Worm (Caenorhabditis elegans) whole organism, L2 larva: ENCODE data around the gene pha-1.

Source experiments
- lin-39 ChIP-seq: fragments of 150-350 bp; optimal IDR thresholded peaks from 2 replicates; lab custom pipeline; 2014; ENCODE audit warnings: missing biosample characterization, missing genetic modification reagents, missing genetic modification characterization
- nhr-23 ChIP-seq: fragments of 150-350 bp; optimal IDR thresholded peaks from 2 replicates; lab custom pipeline; 2014; ENCODE audit warnings: missing biosample characterization, missing genetic modification reagents, missing genetic modification characterization
- sma-3 ChIP-seq: sonication (generic microtip); optimal IDR thresholded peaks from 2 replicates; lab custom pipeline; 2016; ENCODE audit warnings: missing genetic modification reagents, missing genetic modification characterization, missing compliant biosample characterization

DNA sequence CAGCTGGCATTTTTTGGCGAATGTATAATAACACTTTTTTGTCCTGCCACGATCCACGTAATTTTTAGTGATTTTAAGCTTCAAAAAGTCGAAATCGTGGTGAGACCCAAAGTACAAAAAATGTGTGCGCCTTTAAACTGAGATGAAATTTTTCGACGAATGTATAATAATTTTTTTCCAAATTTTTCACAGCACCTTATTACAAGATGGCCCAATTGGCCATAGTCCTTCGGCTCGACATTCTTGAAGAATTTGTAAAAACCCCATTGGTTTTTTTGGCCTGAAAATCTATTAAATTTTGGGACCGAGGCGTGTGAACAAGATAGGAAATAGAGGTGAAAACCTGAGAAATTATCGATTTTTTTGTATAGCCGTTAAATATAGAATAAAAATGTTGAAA is 15.6 kb upstream of the pha-1 start:
- TF ChIP-seq sma-3 (GFP tag; lab: Kevin White, UChicago) (no peak), nhr-23 (tag; lab: Kevin White, UChicago) (no peak), lin-39 (tag; lab: Kevin White, UChicago) (no peak)
